Worm (Caenorhabditis elegans) whole organism, L1 larva: Measurements from ENCODE around the gene eor-1.

Experiments used
- C34B4.2 ChIP-seq: sonication (generic microtip); optimal IDR thresholded peaks from 2 replicates; lab custom pipeline; 2017; ENCODE audit warnings: mild to moderate bottlenecking, missing genetic modification characterization, missing compliant biosample characterization
- Y116A8C.19 ChIP-seq: sonication (generic microtip); optimal IDR thresholded peaks from 2 replicates; lab custom pipeline; 2016; ENCODE audit warnings: missing compliant biosample characterization, missing genetic modification characterization, borderline replicate concordance
- alr-1 ChIP-seq: fragments of 200-800 bp; sonication (Bioruptor generic); optimal IDR thresholded peaks from 2 replicates; lab custom pipeline; 2018; ENCODE audit warnings: borderline replicate concordance, mild to moderate bottlenecking, missing genetic modification characterization, missing compliant biosample characterization
- blmp-1 ChIP-seq: fragments of 150-350 bp; optimal IDR thresholded peaks from 2 replicates; lab custom pipeline; 2014; ENCODE audit warnings: missing biosample characterization, missing genetic modification characterization
- ceh-88 ChIP-seq: fragments of 200-800 bp; sonication (Bioruptor generic); IDR thresholded peaks from 2 replicates; pipeline ENCODE4 v1.3.6; 2022; ENCODE audit warnings: missing genetic modification characterization, missing compliant biosample characterization
- ceh-90 ChIP-seq: sonication (generic microtip); optimal IDR thresholded peaks from 2 replicates; lab custom pipeline; 2016; ENCODE audit warnings: missing genetic modification characterization, missing compliant biosample characterization
- dpl-1 ChIP-seq, 3 experiments: fragments of 150-350 bp in 2 of 3; sonication (generic microtip) in 1 of 3; optimal IDR thresholded peaks; 2 replicates each; lab custom pipeline; 2014 to 2017; ENCODE audit warnings: missing biosample characterization in 3 of 3, missing genetic modification characterization in 3 of 3, missing genetic modification reagents in 3 of 3
- efl-1 ChIP-seq, 4 experiments: fragments of 150-350 bp; optimal IDR thresholded peaks in 3 of 4; peaks in 1 of 4; 1 replicate in 1 of 4; 2 replicates in 3 of 4; lab custom pipeline; 2014; ENCODE audit warnings: missing biosample characterization in 2 of 4, missing genetic modification characterization in 2 of 4, missing genetic modification reagents in 2 of 4
- egl-13 ChIP-seq: sonication (generic microtip); optimal IDR thresholded peaks from 2 replicates; lab custom pipeline; 2016; ENCODE audit warnings: missing genotype, missing genetic modification reagents, missing genetic modification characterization, missing compliant biosample characterization
- egl-27 ChIP-seq, 2 experiments: fragments of 150-350 bp in 1 of 2; sonication (generic microtip); optimal IDR thresholded peaks; 3 replicates each; lab custom pipeline; 2017 to 2018; ENCODE audit warnings: missing biosample characterization in 2 of 2, missing genetic modification characterization in 2 of 2, missing genetic modification reagents in 2 of 2
- elt-2 ChIP-seq: sonication (generic microtip); optimal IDR thresholded peaks from 2 replicates; lab custom pipeline; 2016; ENCODE audit warnings: missing genetic modification characterization, mild to moderate bottlenecking, inconsistent platforms, missing compliant biosample characterization, missing genetic modification reagents
- elt-3 ChIP-seq, 6 experiments: fragments of 150-350 bp in 1 of 6; sonication (generic microtip); optimal IDR thresholded peaks; 2 replicates each; lab custom pipeline; 2017 to 2018; ENCODE audit warnings: missing biosample characterization in 6 of 6, missing genetic modification characterization in 6 of 6, inconsistent platforms in 1 of 6
- ets-5 ChIP-seq: fragments of 200-800 bp; sonication (Bioruptor generic); IDR thresholded peaks from 2 replicates; pipeline ENCODE4 v1.3.6; 2022; ENCODE audit warnings: missing genetic modification characterization, missing compliant biosample characterization
- fkh-10 ChIP-seq: sonication (generic microtip); optimal IDR thresholded peaks from 2 replicates; lab custom pipeline; 2017; ENCODE audit warnings: missing biosample characterization, missing genetic modification reagents, missing genetic modification characterization
- fkh-4 ChIP-seq: sonication (generic microtip); optimal IDR thresholded peaks from 2 replicates; lab custom pipeline; 2016; ENCODE audit warnings: missing compliant biosample characterization, missing genetic modification characterization, borderline replicate concordance
- fkh-8 ChIP-seq: sonication (generic microtip); optimal IDR thresholded peaks from 2 replicates; lab custom pipeline; 2016; ENCODE audit warnings: mild to moderate bottlenecking, missing genetic modification characterization, missing compliant biosample characterization
- grh-1 ChIP-seq: fragments of 200-800 bp; sonication (Bioruptor generic); IDR thresholded peaks from 2 replicates; pipeline ENCODE4 v1.3.6; 2022; ENCODE audit warnings: missing genetic modification reagents, missing genetic modification characterization, missing compliant biosample characterization
- hpl-2 ChIP-seq: fragments of 150-350 bp; optimal IDR thresholded peaks from 2 replicates; lab custom pipeline; 2014; ENCODE audit warnings: missing biosample characterization, missing genetic modification reagents, missing genetic modification characterization
- irx-1 ChIP-seq: sonication (generic microtip); optimal IDR thresholded peaks from 2 replicates; lab custom pipeline; 2016; ENCODE audit warnings: missing genetic modification characterization, missing compliant biosample characterization
- isw-1 ChIP-seq: fragments of 200-800 bp; sonication (Bioruptor generic); IDR thresholded peaks from 2 replicates; pipeline ENCODE4 v1.3.6; 2022; ENCODE audit warnings: missing genetic modification characterization, missing compliant biosample characterization
- lin-13 ChIP-seq: fragments of 150-350 bp; optimal IDR thresholded peaks from 2 replicates; lab custom pipeline; 2014; ENCODE audit warnings: missing biosample characterization, missing genetic modification reagents, missing genetic modification characterization
- lin-14 ChIP-seq: fragments of 200-800 bp; sonication (Bioruptor generic); optimal IDR thresholded peaks from 2 replicates; lab custom pipeline; 2018; ENCODE audit warnings: mild to moderate bottlenecking, missing genetic modification characterization, moderate library complexity, missing compliant biosample characterization
- lin-39 ChIP-seq: fragments of 150-350 bp; optimal IDR thresholded peaks from 2 replicates; lab custom pipeline; 2014; ENCODE audit warnings: missing biosample characterization, missing genetic modification reagents, missing genetic modification characterization
- lsy-2 ChIP-seq, 2 experiments: fragments of 150-350 bp; optimal IDR thresholded peaks; 2 replicates each; lab custom pipeline; 2014; ENCODE audit warnings: missing biosample characterization in 2 of 2, missing genetic modification characterization in 2 of 2
- mab-9 ChIP-seq: fragments of 200-800 bp; sonication (Bioruptor generic); IDR thresholded peaks from 2 replicates; pipeline ENCODE4 v1.3.6; 2022; ENCODE audit warnings: missing genetic modification reagents, missing genetic modification characterization, missing compliant biosample characterization
- mef-2 ChIP-seq: fragments of 150-350 bp; optimal IDR thresholded peaks from 2 replicates; lab custom pipeline; 2014; ENCODE audit warnings: missing biosample characterization, missing genetic modification characterization
- nhr-11 ChIP-seq: fragments of 150-350 bp; optimal IDR thresholded peaks from 2 replicates; lab custom pipeline; 2014; ENCODE audit warnings: missing biosample characterization, missing genetic modification characterization
- nhr-12 ChIP-seq: sonication (generic microtip); optimal IDR thresholded peaks from 2 replicates; lab custom pipeline; 2017; ENCODE audit warnings: missing biosample characterization, missing genetic modification characterization
- nhr-20 ChIP-seq: sonication (generic microtip); optimal IDR thresholded peaks from 2 replicates; lab custom pipeline; 2016; ENCODE audit warnings: mild to moderate bottlenecking, missing genetic modification characterization, missing compliant biosample characterization
- nhr-71 ChIP-seq: sonication (generic microtip); optimal IDR thresholded peaks from 2 replicates; lab custom pipeline; 2016; ENCODE audit warnings: mild to moderate bottlenecking, missing genetic modification characterization, moderate library complexity, missing compliant biosample characterization
- nhr-77 ChIP-seq: fragments of 150-350 bp; optimal IDR thresholded peaks from 2 replicates; lab custom pipeline; 2014; ENCODE audit warnings: missing biosample characterization, missing genetic modification characterization
- nhr-85 ChIP-seq: sonication (generic microtip); peaks from one replicate; lab custom pipeline; 2016; ENCODE audit warnings: missing genetic modification characterization, inconsistent platforms, missing compliant biosample characterization
- pag-3 ChIP-seq: sonication (generic microtip); optimal IDR thresholded peaks from 2 replicates; lab custom pipeline; 2017; ENCODE audit warnings: missing genetic modification characterization, mild to moderate bottlenecking, missing compliant biosample characterization, antibody characterized with exemption, borderline replicate concordance; ENCODE audit not compliant: insufficient read depth
- pax-3 ChIP-seq: fragments of 200-800 bp; sonication (Bioruptor generic); optimal IDR thresholded peaks from 2 replicates; lab custom pipeline; 2018; ENCODE audit warnings: mild to moderate bottlenecking, missing genetic modification characterization, moderate library complexity, missing compliant biosample characterization
- pqm-1 ChIP-seq: sonication (generic microtip); optimal IDR thresholded peaks from 3 replicates; lab custom pipeline; 2017; ENCODE audit warnings: missing biosample characterization, missing genetic modification characterization
- rnt-1 ChIP-seq: sonication (generic microtip); optimal IDR thresholded peaks from 2 replicates; lab custom pipeline; 2016; ENCODE audit warnings: mild to moderate bottlenecking, missing genetic modification characterization, moderate library complexity, missing compliant biosample characterization
- sup-37 ChIP-seq: fragments of 200-800 bp; sonication (Bioruptor generic); optimal IDR thresholded peaks from 2 replicates; lab custom pipeline; 2018; ENCODE audit warnings: mild to moderate bottlenecking, missing genetic modification characterization, missing compliant biosample characterization
- swsn-7 ChIP-seq: sonication (generic microtip); optimal IDR thresholded peaks from 2 replicates; lab custom pipeline; 2016; ENCODE audit warnings: missing genetic modification characterization, missing compliant biosample characterization
- unc-130 ChIP-seq: fragments of 150-350 bp; optimal IDR thresholded peaks from 2 replicates; lab custom pipeline; 2017; ENCODE audit warnings: missing biosample characterization, missing genetic modification characterization, inconsistent platforms
- xbp-1 ChIP-seq: sonication (generic microtip); optimal IDR thresholded peaks from 2 replicates; lab custom pipeline; 2016; ENCODE audit warnings: missing genetic modification characterization, missing compliant biosample characterization
- zip-4 ChIP-seq: fragments of 200-800 bp; sonication (Bioruptor generic); optimal IDR thresholded peaks from 2 replicates; lab custom pipeline; 2018; ENCODE audit warnings: mild to moderate bottlenecking, missing genetic modification characterization, moderate library complexity, missing compliant biosample characterization

eor-1 gene

ce11 chrIV:4809397-4809796 is 10.4 kb upstream of the eor-1 start, which contains the start of gene ubxn-6:
TSS of gene ubxn-6 (minus strand) at chrIV:4809497.
- no peak for TF ChIP-seq lin-39 (tag; lab: Kevin White, UChicago)
- TF ChIP-seq lin-13 (GFP tag; lab: Kevin White, UChicago): no peak
- TF ChIP-seq fkh-10 (GFP tag; lab: Kevin White, UChicago): no peak
- no peak for TF ChIP-seq nhr-20
- TF ChIP-seq pag-3 (tag; lab: Kevin White, UChicago): no peak
- no peak for TF ChIP-seq grh-1 (GFP tag; lab: Robert Waterston, UW)
- TF ChIP-seq zip-4 (GFP tag; lab: Kevin White, UChicago): no peak
- TF ChIP-seq elt-3 (tag; optimal IDR thresholded peaks at IDR 0.05; lab: Kevin White, UChicago): no peak
- TF ChIP-seq rnt-1 (tag; lab: Kevin White, UChicago): no peak
- no peak for TF ChIP-seq mef-2 (tag; lab: Kevin White, UChicago)
- no peak for TF ChIP-seq swsn-7 (tag; lab: Kevin White, UChicago)
- TF ChIP-seq pqm-1 (tag; lab: Kevin White, UChicago): no peak
- no peak for TF ChIP-seq egl-27 (tag; optimal IDR thresholded peaks at IDR 0.05; lab: Kevin White, UChicago)
- no peak for TF ChIP-seq dpl-1 (GFP tag; optimal IDR thresholded peaks at IDR 0.05; lab: Kevin White, UChicago)
- no peak for TF ChIP-seq pax-3 (tag; lab: Kevin White, UChicago)
- TF ChIP-seq alr-1: no peak

- TF ChIP-seq fkh-4 (tag; lab: Kevin White, UChicago) (no peak), ets-5 (GFP tag; lab: Robert Waterston, UW) (no peak), lin-39 (tag; lab: Kevin White, UChicago) (no peak), grh-1 (GFP tag; lab: Robert Waterston, UW) (no peak), mab-9 (GFP tag; lab: Robert Waterston, UW) (no peak), irx-1 (tag; lab: Kevin White, UChicago) (no peak), pax-3 (tag; lab: Kevin White, UChicago) (no peak), efl-1 (optimal IDR thresholded peaks at IDR 0.05; lab: Kevin White, UChicago) (no peak), efl-1 (GFP tag; optimal IDR thresholded peaks at IDR 0.05 in 1 of 2; lab: Kevin White, UChicago) (no peak), isw-1 (no peak)
Measured at ce11 chrIV:4807219-4807618, 8.2 kb upstream of the eor-1 start, which contains the start of gene H06H21.11. TSS of gene H06H21.11 (minus strand) at chrIV:4807319.

ce11 chrIV:4806486-4806885 is 7.5 kb upstream of the eor-1 start, which contains the start of gene dpf-5:
TSS of gene dpf-5 (minus strand) at chrIV:4806586.
- TF ChIP-seq C34B4.2 (no peak), nhr-71 (tag; lab: Kevin White, UChicago) (no peak), grh-1 (GFP tag; lab: Robert Waterston, UW) (no peak), hpl-2 (GFP tag; lab: Kevin White, UChicago) (no peak), nhr-85 (tag; lab: Kevin White, UChicago) (peak; percentile 10)

- TF ChIP-seq elt-2 (tag; lab: Kevin White, UChicago) (no peak), Y116A8C.19 (tag; lab: Kevin White, UChicago) (no peak)
Measured at ce11 chrIV:4802494-4802893, 3.5 kb upstream of the eor-1 start, which contains the start of gene dpf-7. TSS of gene dpf-7 (minus strand) at chrIV:4802594.

ce11 chrIV:4795111-4795510 is 3.9 kb downstream of the eor-1 start:
- TF ChIP-seq blmp-1 (peak; percentile 91), elt-3 (tag; optimal IDR thresholded peaks at IDR 0.05; lab: Kevin White, UChicago) (peak in 1 of 6 experiments; percentile 3), rnt-1 (tag; lab: Kevin White, UChicago) (no peak)
- TF ChIP-seq, all 84 proteins: peak for 2

- no peak for TF ChIP-seq dpl-1 (GFP tag; optimal IDR thresholded peaks at IDR 0.05; lab: Kevin White, UChicago)
- TF ChIP-seq nhr-11 (tag; lab: Kevin White, UChicago): no peak
- TF ChIP-seq unc-130 (tag; lab: Kevin White, UChicago): no peak
- no peak for TF ChIP-seq nhr-77 (tag; lab: Kevin White, UChicago)
- TF ChIP-seq mef-2 (tag; lab: Kevin White, UChicago): no peak
- no peak for TF ChIP-seq sup-37
- TF ChIP-seq lin-14 (GFP tag; lab: Kevin White, UChicago): no peak
- no peak for TF ChIP-seq egl-13
- TF ChIP-seq nhr-12 (tag; lab: Kevin White, UChicago): no peak
- no peak for TF ChIP-seq ceh-90 (tag; lab: Kevin White, UChicago)
- no peak for TF ChIP-seq lsy-2 (tag; optimal IDR thresholded peaks at IDR 0.05; lab: Kevin White, UChicago)
- no peak for TF ChIP-seq xbp-1 (tag; lab: Kevin White, UChicago)
- TF ChIP-seq ceh-88 (GFP tag; lab: Robert Waterston, UW): no peak
- no peak for TF ChIP-seq efl-1 (optimal IDR thresholded peaks at IDR 0.05; lab: Kevin White, UChicago)
- no peak for TF ChIP-seq efl-1 (GFP tag; optimal IDR thresholded peaks at IDR 0.05 in 1 of 2; lab: Kevin White, UChicago)
- TF ChIP-seq fkh-8 (tag; lab: Kevin White, UChicago): no peak
Measured at ce11 chrIV:4789445-4789844, 9.5 kb downstream of the eor-1 start, which contains the start of gene R11E3.1. TSS of gene R11E3.1 (plus strand) at chrIV:4789745.
